Fruit fly (Drosophila melanogaster) whole organism, embryonic: ENCODE measurements around the gene CG34288.

ENCODE experiments used
- ATbp ChIP-seq: fragments of 200-800 bp; sonication (Bioruptor generic); optimal IDR thresholded peaks from 2 replicates; lab custom pipeline; 2017; ENCODE audit warnings: missing biosample characterization, mild to moderate bottlenecking, missing genetic modification characterization, missing genetic modification reagents
- Bteb2 ChIP-seq: fragments of 200-800 bp; sonication (Bioruptor generic); optimal IDR thresholded peaks from 2 replicates; lab custom pipeline; 2016; ENCODE audit warnings: missing biosample characterization, missing genetic modification characterization
- CG10267 ChIP-seq: fragments of 200-800 bp; sonication (Bioruptor generic); optimal IDR thresholded peaks from 2 replicates; lab custom pipeline; 2018; ENCODE audit warnings: missing biosample characterization, mild to moderate bottlenecking, missing genetic modification characterization, moderate library complexity
- CG10274 ChIP-seq: fragments of 200-800 bp; sonication (Bioruptor generic); optimal IDR thresholded peaks from 3 replicates; lab custom pipeline; 2017; ENCODE audit warnings: missing biosample characterization, mild to moderate bottlenecking, missing genetic modification characterization
- CG10462 ChIP-seq: fragments of 200-800 bp; sonication (Bioruptor generic); optimal IDR thresholded peaks from 2 replicates; lab custom pipeline; 2016; ENCODE audit warnings: missing biosample characterization, missing genetic modification characterization
- CG12219 ChIP-seq: fragments of 200-800 bp; sonication (Bioruptor generic); optimal IDR thresholded peaks from 3 replicates; lab custom pipeline; 2018; ENCODE audit warnings: missing biosample characterization, mild to moderate bottlenecking, missing genetic modification characterization
- CG12236 ChIP-seq: fragments of 200-800 bp; sonication (Bioruptor generic); optimal IDR thresholded peaks from 2 replicates; lab custom pipeline; 2016; ENCODE audit warnings: missing biosample characterization, missing genetic modification characterization
- CG1233 ChIP-seq: fragments of 200-800 bp; sonication (Bioruptor generic); optimal IDR thresholded peaks from 4 replicates; lab custom pipeline; 2018; ENCODE audit warnings: missing biosample characterization, mild to moderate bottlenecking, missing genetic modification characterization
- CG13424 ChIP-seq: fragments of 200-800 bp; sonication (Bioruptor generic); optimal IDR thresholded peaks from 2 replicates; lab custom pipeline; 2019; ENCODE audit warnings: missing biosample characterization, mild to moderate bottlenecking, missing genetic modification characterization, moderate library complexity
- CG14441 ChIP-seq: fragments of 200-800 bp; sonication (Bioruptor generic); IDR thresholded peaks from 2 replicates; pipeline ENCODE4 v1.3.6; 2022; ENCODE audit warnings: missing biosample characterization, missing genetic modification characterization
- CG18011 ChIP-seq: fragments of 200-800 bp; sonication (Bioruptor generic); optimal IDR thresholded peaks from 2 replicates; lab custom pipeline; 2017; ENCODE audit warnings: missing biosample characterization, missing genetic modification characterization, mild to moderate bottlenecking, moderate library complexity, missing genotype
- CG2889 ChIP-seq: fragments of 200-800 bp; sonication (Bioruptor generic); IDR thresholded peaks from 3 replicates; pipeline ENCODE4 v1.3.6; 2022; ENCODE audit warnings: missing biosample characterization, missing genetic modification characterization
- CG30403 ChIP-seq: fragments of 200-800 bp; sonication (Bioruptor generic); optimal IDR thresholded peaks from 3 replicates; lab custom pipeline; 2016; ENCODE audit warnings: missing biosample characterization, missing genetic modification characterization
- CG31441 ChIP-seq: fragments of 200-800 bp; sonication (Bioruptor generic); IDR thresholded peaks from 2 replicates; pipeline ENCODE4 v1.3.6; 2022; ENCODE audit warnings: missing biosample characterization, missing genetic modification characterization
- CG32772 ChIP-seq: fragments of 200-800 bp; sonication (Bioruptor generic); IDR thresholded peaks from 2 replicates; pipeline ENCODE4 v1.3.6; 2022; ENCODE audit warnings: missing biosample characterization, missing genetic modification characterization
- CG3407 ChIP-seq: fragments of 200-800 bp; sonication (Bioruptor generic); optimal IDR thresholded peaks from 2 replicates; lab custom pipeline; 2018; ENCODE audit warnings: missing biosample characterization, mild to moderate bottlenecking, missing genetic modification characterization
- CG6175 ChIP-seq: fragments of 200-800 bp; sonication (Bioruptor generic); IDR thresholded peaks from 3 replicates; pipeline ENCODE4 v1.3.6; 2022; ENCODE audit warnings: missing biosample characterization, missing genetic modification characterization
- CG7372 ChIP-seq: fragments of 200-800 bp; sonication (Bioruptor generic); IDR thresholded peaks from 2 replicates; pipeline ENCODE4 v1.3.6; 2022; ENCODE audit warnings: missing biosample characterization, missing genetic modification characterization
- CG7556 ChIP-seq: fragments of 200-800 bp; sonication (Bioruptor generic); optimal IDR thresholded peaks from 2 replicates; lab custom pipeline; 2017; ENCODE audit warnings: missing biosample characterization, mild to moderate bottlenecking, missing genetic modification characterization
- CG8388 ChIP-seq: fragments of 200-800 bp; sonication (Bioruptor generic); optimal IDR thresholded peaks from 2 replicates; lab custom pipeline; 2019; ENCODE audit warnings: missing biosample characterization, mild to moderate bottlenecking, missing genetic modification characterization, moderate library complexity
- CG9797 ChIP-seq: fragments of 200-800 bp; sonication (Bioruptor generic); optimal IDR thresholded peaks from 3 replicates; lab custom pipeline; 2018; ENCODE audit warnings: missing biosample characterization, mild to moderate bottlenecking, missing genetic modification characterization
- Dfd ChIP-seq, 2 experiments: fragments of >200 bp; optimal IDR thresholded peaks; 2 replicates each; lab custom pipeline; 2017; ENCODE audit warnings: missing biosample characterization in 2 of 2, missing genetic modification characterization in 2 of 2
- E2f2 ChIP-seq: fragments of 200-800 bp; sonication (Bioruptor generic); IDR thresholded peaks from 2 replicates; pipeline ENCODE4 v1.3.6; 2022; ENCODE audit warnings: missing biosample characterization, missing genetic modification characterization
- ERR ChIP-seq: fragments of 200-800 bp; sonication (Bioruptor generic); optimal IDR thresholded peaks from 2 replicates; lab custom pipeline; 2016; ENCODE audit warnings: missing biosample characterization, missing genetic modification characterization
- Elba2 ChIP-seq: fragments of 200-800 bp; sonication (Bioruptor generic); optimal IDR thresholded peaks from 3 replicates; lab custom pipeline; 2016; ENCODE audit warnings: missing biosample characterization, missing genetic modification characterization
- Ets65A ChIP-seq: fragments of 200-800 bp; sonication (Bioruptor generic); peaks from one replicate; lab custom pipeline; 2016; ENCODE audit warnings: missing biosample characterization, missing genetic modification characterization
- Fer2 ChIP-seq: fragments of 200-800 bp; sonication (Bioruptor generic); optimal IDR thresholded peaks from 2 replicates; lab custom pipeline; 2018; ENCODE audit warnings: missing biosample characterization, mild to moderate bottlenecking, missing genetic modification characterization, moderate library complexity
- Hmx ChIP-seq: fragments of 200-800 bp; sonication (Bioruptor generic); optimal IDR thresholded peaks from 2 replicates; lab custom pipeline; 2016; ENCODE audit warnings: missing biosample characterization, missing genetic modification characterization
- Hr51 ChIP-seq, 2 experiments: fragments of 200-800 bp; sonication (Bioruptor generic); optimal IDR thresholded peaks; 2 replicates in 1 of 2; 3 replicates in 1 of 2; lab custom pipeline; 2016 to 2018; ENCODE audit warnings: missing biosample characterization in 2 of 2, missing genetic modification characterization in 2 of 2, mild to moderate bottlenecking in 1 of 2, moderate library complexity in 1 of 2
- Myb ChIP-seq: fragments of 200-800 bp; sonication (Bioruptor generic); optimal IDR thresholded peaks from 2 replicates; lab custom pipeline; 2016; ENCODE audit warnings: missing biosample characterization, missing genetic modification characterization
- Ravus ChIP-seq: fragments of 200-800 bp; sonication (Bioruptor generic); IDR thresholded peaks from 2 replicates; pipeline ENCODE4 v1.3.6; 2022; ENCODE audit warnings: missing biosample characterization, missing genetic modification characterization
- Tbp ChIP-seq: fragments of >200 bp; optimal IDR thresholded peaks from 2 replicates; lab custom pipeline; 2018; ENCODE audit warnings: missing biosample characterization, missing genetic modification characterization
- Trl ChIP-seq, 3 experiments: fragments of >200 bp in 2 of 3; fragments of 200-800 bp in 1 of 3; sonication (Bioruptor generic) in 1 of 3; optimal IDR thresholded peaks; 2 replicates in 1 of 3; 3 replicates in 2 of 3; lab custom pipeline; 2016 to 2017; ENCODE audit warnings: missing biosample characterization in 1 of 3, missing genetic modification characterization in 1 of 3
- caup ChIP-seq: fragments of 200-800 bp; sonication (Bioruptor generic); optimal IDR thresholded peaks from 3 replicates; lab custom pipeline; 2017; ENCODE audit warnings: missing biosample characterization, mild to moderate bottlenecking, missing genetic modification characterization, moderate library complexity; ENCODE audit not compliant: severe bottlenecking
- ems ChIP-seq: fragments of 200-800 bp; sonication (Bioruptor generic); optimal IDR thresholded peaks from 3 replicates; lab custom pipeline; 2016; ENCODE audit warnings: missing biosample characterization, missing genetic modification characterization
- fru ChIP-seq: fragments of >200 bp; optimal IDR thresholded peaks from 2 replicates; lab custom pipeline; 2017
- grn ChIP-seq: fragments of 200-800 bp; sonication (Bioruptor generic); optimal IDR thresholded peaks from 3 replicates; lab custom pipeline; 2017; ENCODE audit warnings: missing biosample characterization, missing genetic modification characterization
- gro ChIP-seq: fragments of 200-800 bp; sonication (Bioruptor generic); optimal IDR thresholded peaks from 2 replicates; lab custom pipeline; 2016; ENCODE audit warnings: missing biosample characterization, missing genetic modification characterization
- her ChIP-seq: fragments of 200-800 bp; sonication (Bioruptor generic); optimal IDR thresholded peaks from 2 replicates; lab custom pipeline; 2016; ENCODE audit warnings: missing biosample characterization, missing genetic modification characterization
- kni ChIP-seq: fragments of 200-800 bp; sonication (Bioruptor generic); optimal IDR thresholded peaks from 3 replicates; lab custom pipeline; 2017; ENCODE audit warnings: mild to moderate bottlenecking, missing biosample characterization, missing genetic modification reagents, missing genetic modification characterization
- knrl ChIP-seq: fragments of 200-800 bp; sonication (Bioruptor generic); IDR thresholded peaks from 3 replicates; pipeline ENCODE4 v1.3.6; 2022; ENCODE audit warnings: missing biosample characterization, missing genetic modification characterization; ENCODE audit not compliant: partially characterized antibody
- lbe ChIP-seq: fragments of 200-800 bp; sonication (Bioruptor generic); optimal IDR thresholded peaks from 2 replicates; lab custom pipeline; 2016; ENCODE audit warnings: missing biosample characterization, mild to moderate bottlenecking, missing genetic modification characterization
- onecut ChIP-seq: fragments of 200-800 bp; sonication (Bioruptor generic); IDR thresholded peaks from 2 replicates; pipeline ENCODE4 v1.3.6; 2022; ENCODE audit warnings: missing biosample characterization, missing genetic modification characterization
- p53 ChIP-seq: fragments of 200-800 bp; sonication (Bioruptor generic); optimal IDR thresholded peaks from 2 replicates; lab custom pipeline; 2016; ENCODE audit warnings: missing biosample characterization, missing genetic modification characterization
- pum ChIP-seq: fragments of 200-800 bp; sonication (Bioruptor generic); optimal IDR thresholded peaks from 2 replicates; lab custom pipeline; 2016; ENCODE audit warnings: missing biosample characterization, missing genetic modification characterization
- row ChIP-seq: fragments of 200-800 bp; sonication (Bioruptor generic); IDR thresholded peaks from 3 replicates; pipeline ENCODE4 v1.3.6; 2022; ENCODE audit warnings: missing biosample characterization, missing genetic modification characterization
- slbo ChIP-seq: fragments of 200-800 bp; sonication (Bioruptor generic); IDR thresholded peaks from 2 replicates; pipeline ENCODE4 v1.3.6; 2022; ENCODE audit warnings: missing biosample characterization, missing genetic modification characterization
- sqz ChIP-seq: fragments of 200-800 bp; sonication (Bioruptor generic); optimal IDR thresholded peaks from 3 replicates; lab custom pipeline; 2018; ENCODE audit warnings: missing biosample characterization, mild to moderate bottlenecking, missing genetic modification characterization
- tin ChIP-seq: fragments of 200-800 bp; sonication (Bioruptor generic); optimal IDR thresholded peaks from 3 replicates; lab custom pipeline; 2016; ENCODE audit warnings: missing biosample characterization, missing genetic modification characterization

The CG34288 gene

DNA sequence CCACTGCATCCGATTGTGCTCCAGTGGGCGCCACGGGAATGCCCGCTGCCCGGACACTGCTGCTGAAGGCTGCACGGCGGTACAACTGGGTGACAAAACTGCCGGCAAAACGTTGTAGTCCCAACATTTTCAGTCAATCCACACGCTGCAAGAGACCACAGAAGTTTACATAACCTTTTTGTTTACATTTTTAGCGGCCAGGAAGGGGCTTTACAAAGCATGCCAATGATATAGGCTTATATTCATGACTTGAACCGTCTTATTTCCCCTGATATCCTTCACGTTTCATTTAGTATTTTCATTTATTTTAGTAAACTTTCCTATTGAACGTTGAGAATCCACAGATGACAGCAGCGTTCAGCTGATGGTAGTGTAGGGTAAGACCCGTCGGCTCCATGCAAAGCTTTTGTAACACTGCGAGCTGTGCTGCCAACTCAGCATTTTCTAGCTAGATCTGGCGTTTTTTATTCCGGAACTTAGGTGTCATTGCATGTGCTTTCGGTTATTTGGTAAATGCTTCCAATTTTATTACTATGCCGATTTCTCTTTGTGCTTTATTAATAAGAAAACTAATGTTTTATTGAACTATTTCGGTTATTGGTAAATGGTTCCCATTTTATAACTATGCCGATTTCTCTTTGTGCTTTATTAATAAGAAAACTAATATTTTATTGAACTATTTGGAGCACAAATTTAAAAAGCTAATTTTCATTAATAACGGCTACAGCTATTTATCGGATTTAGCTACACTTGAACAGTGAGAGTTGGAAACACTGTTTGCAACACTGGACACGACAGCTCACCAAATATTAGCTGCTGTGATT, 36.3 kb downstream of the CG34288 start, which contains the start of the genes CG13850 and lqfR (continued):
- peak; percentile 41; the same call in 1 of the 2 replicates for TF ChIP-seq onecut (GFP tag; lab: Robert Waterston, UW)
- peak; percentile 58 for TF ChIP-seq CG1233 (GFP tag; lab: Kevin White, UChicago)
- TF ChIP-seq pum (GFP tag; lab: Kevin White, UChicago), result peak; percentile 78
- no peak for TF ChIP-seq knrl (GFP tag; lab: Robert Waterston, UW)
- TF ChIP-seq Bteb2 (GFP tag; lab: Kevin White, UChicago), result peak; percentile 84
- TF ChIP-seq lbe (GFP tag; lab: Kevin White, UChicago), result peak; percentile 38
- no peak for TF ChIP-seq sqz (GFP tag; lab: Kevin White, UChicago)
- no peak for TF ChIP-seq CG12219 (GFP tag; lab: Kevin White, UChicago)
- TF ChIP-seq p53 (GFP tag; lab: Kevin White, UChicago), result no peak
- peak; percentile 38 for TF ChIP-seq CG3407
- TF ChIP-seq caup (GFP tag; lab: Kevin White, UChicago), result peak; percentile 80
- peak; percentile 52; the same call in 1 of the 2 replicates for TF ChIP-seq CG31441 (GFP tag; lab: Robert Waterston, UW)
- peak; percentile 54 for TF ChIP-seq CG10274
- peak; percentile 81 for TF ChIP-seq CG7556 (GFP tag; lab: Kevin White, UChicago)
- no peak for TF ChIP-seq fru (lab: Kevin White, UChicago)
- no peak for TF ChIP-seq Trl (optimal IDR thresholded peaks at IDR 0.05; lab: Kevin White, UChicago)
- TF ChIP-seq Trl (GFP tag; optimal IDR thresholded peaks at IDR 0.05; lab: Kevin White, UChicago), result peak; percentile 83
- no peak for TF ChIP-seq E2f2 (GFP tag; lab: Robert Waterston, UW)
- no peak for TF ChIP-seq Ravus (GFP tag; lab: Robert Waterston, UW)
- no peak for TF ChIP-seq Dfd (GFP tag; optimal IDR thresholded peaks at IDR 0.05; lab: Kevin White, UChicago)
- TF ChIP-seq ERR (GFP tag; lab: Kevin White, UChicago), result peak; percentile 31
- TF ChIP-seq CG12236 (GFP tag; lab: Kevin White, UChicago), result peak; percentile 26
- peak; percentile 36 for TF ChIP-seq CG18011 (GFP tag; lab: Kevin White, UChicago)
- peak; percentile 80 for TF ChIP-seq ems (GFP tag; lab: Kevin White, UChicago)
- 0 out of 3 replicates have a peak, but pooled peaks have one; percentile 38 for TF ChIP-seq CG2889
- peak; percentile 90 for TF ChIP-seq row (GFP tag; lab: Robert Waterston, UW)
- peak; percentile 99 for TF ChIP-seq Ets65A
- peak in 1 of 2 experiments; percentile 80 for TF ChIP-seq Hr51 (GFP tag; optimal IDR thresholded peaks at IDR 0.05; lab: Kevin White, UChicago)
- TF ChIP-seq gro (GFP tag; lab: Kevin White, UChicago), result peak; percentile 48
- TF ChIP-seq CG6175 (GFP tag; lab: Robert Waterston, UW), result no peak
- peak; percentile 97 for TF ChIP-seq CG10267
- TF ChIP-seq Myb (GFP tag; lab: Kevin White, UChicago), result peak; percentile 83
- TF ChIP-seq ATbp (GFP tag; lab: Kevin White, UChicago), result peak; percentile 38
- peak; percentile 79 for TF ChIP-seq tin
- TF ChIP-seq CG14441 (GFP tag; lab: Robert Waterston, UW), result peak; percentile 43; the same call in 1 of the 2 replicates
- TF ChIP-seq Fer2 (tag; lab: Kevin White, UChicago), result peak; percentile 22
- TF ChIP-seq CG13424 (tag; lab: Kevin White, UChicago), result peak; percentile 69
- peak; percentile 79 for TF ChIP-seq slbo
- TF ChIP-seq Elba2 (GFP tag; lab: Kevin White, UChicago), result peak; percentile 71
- peak; percentile 52 for TF ChIP-seq her (GFP tag; lab: Kevin White, UChicago)
- peak; percentile 58 for TF ChIP-seq CG10462 (GFP tag; lab: Kevin White, UChicago)
- peak; percentile 22 for TF ChIP-seq CG9797 (GFP tag; lab: Kevin White, UChicago)
- no peak for TF ChIP-seq CG32772
- TF ChIP-seq CG8388 (GFP tag; lab: Kevin White, UChicago), result peak; percentile 2
- TF ChIP-seq Tbp (GFP tag; lab: Kevin White, UChicago), result peak; percentile 76
- TF ChIP-seq CG30403 (GFP tag; lab: Kevin White, UChicago), result peak; percentile 91
- no peak for TF ChIP-seq grn (GFP tag; lab: Kevin White, UChicago)
- peak; percentile 53 for TF ChIP-seq Hmx (GFP tag; lab: Kevin White, UChicago)
- TF ChIP-seq CG7372 (GFP tag; lab: Robert Waterston, UW), result peak; percentile 46; the same call in 1 of the 2 replicates
- peak; percentile 64 for TF ChIP-seq kni
